Fruit fly (Drosophila melanogaster) whole organism, pupa: ENCODE results near the gene SecCl.

Experiments
- CG10348 ChIP-seq: fragments of 200-800 bp; sonication (Bioruptor generic); IDR thresholded peaks from 2 replicates; pipeline ENCODE4 v1.3.6; 2022; ENCODE audit warnings: missing biosample characterization, missing genetic modification characterization
- CG12605 ChIP-seq: fragments of 200-800 bp; sonication (Bioruptor generic); IDR thresholded peaks from 2 replicates; pipeline ENCODE4 v1.3.6; 2022; ENCODE audit warnings: missing biosample characterization, missing genetic modification characterization
- CG13204 ChIP-seq: fragments of 200-800 bp; sonication (Bioruptor generic); optimal IDR thresholded peaks from 2 replicates; lab custom pipeline; 2018; ENCODE audit warnings: missing biosample characterization, mild to moderate bottlenecking, missing genetic modification characterization, moderate library complexity
- CG14655 ChIP-seq: fragments of 200-800 bp; sonication (Bioruptor generic); optimal IDR thresholded peaks from 3 replicates; lab custom pipeline; 2017; ENCODE audit warnings: mild to moderate bottlenecking, missing biosample characterization, missing genetic modification reagents, missing genetic modification characterization
- CG15710 ChIP-seq: fragments of 200-800 bp; sonication (Bioruptor generic); optimal IDR thresholded peaks from 2 replicates; lab custom pipeline; 2018; ENCODE audit warnings: missing biosample characterization, mild to moderate bottlenecking, missing genetic modification characterization, moderate library complexity
- CG17806 ChIP-seq: fragments of 200-800 bp; sonication (Bioruptor generic); optimal IDR thresholded peaks from 2 replicates; lab custom pipeline; 2018; ENCODE audit warnings: missing biosample characterization, mild to moderate bottlenecking, missing genetic modification characterization, moderate library complexity
- CG32121 ChIP-seq: fragments of 200-800 bp; sonication (Bioruptor generic); IDR thresholded peaks from 2 replicates; pipeline ENCODE4 v1.3.6; 2022; ENCODE audit warnings: missing biosample characterization, missing genetic modification characterization
- CG34367 ChIP-seq: fragments of 200-800 bp; sonication (Bioruptor generic); optimal IDR thresholded peaks from 2 replicates; lab custom pipeline; 2018; ENCODE audit warnings: missing biosample characterization, mild to moderate bottlenecking, missing genetic modification characterization
- CG4496 ChIP-seq: fragments of 200-800 bp; sonication (Bioruptor generic); IDR thresholded peaks from 3 replicates; pipeline ENCODE4 v1.3.6; 2022; ENCODE audit warnings: missing biosample characterization, missing genetic modification characterization
- CG8159 ChIP-seq: fragments of 200-800 bp; sonication (Bioruptor generic); optimal IDR thresholded peaks from 3 replicates; lab custom pipeline; 2018; ENCODE audit warnings: missing biosample characterization, mild to moderate bottlenecking, missing genetic modification characterization, moderate library complexity
- CG8301 ChIP-seq: fragments of 200-800 bp; sonication (Bioruptor generic); optimal IDR thresholded peaks from 2 replicates; lab custom pipeline; 2018; ENCODE audit warnings: missing biosample characterization, mild to moderate bottlenecking, missing genetic modification characterization
- CG9948 ChIP-seq: fragments of 200-800 bp; sonication (Bioruptor generic); optimal IDR thresholded peaks from 2 replicates; lab custom pipeline; 2018; ENCODE audit warnings: missing biosample characterization, mild to moderate bottlenecking, missing genetic modification characterization, moderate library complexity
- D1 ChIP-seq: fragments of 200-800 bp; sonication (Bioruptor generic); optimal IDR thresholded peaks from 2 replicates; lab custom pipeline; 2018; ENCODE audit warnings: missing biosample characterization, mild to moderate bottlenecking, missing genetic modification characterization, moderate library complexity
- EcR ChIP-seq: fragments of 200-800 bp; sonication (Bioruptor generic); optimal IDR thresholded peaks from 3 replicates; lab custom pipeline; 2019; ENCODE audit warnings: missing biosample characterization, missing genetic modification characterization, mild to moderate bottlenecking, moderate library complexity, missing genetic modification reagents
- Ets98B ChIP-seq: fragments of 200-800 bp; sonication (Bioruptor generic); IDR thresholded peaks from 2 replicates; pipeline ENCODE4 v1.3.6; 2022; ENCODE audit warnings: missing biosample characterization, missing genetic modification characterization
- Pif1A ChIP-seq: fragments of 200-800 bp; sonication (Bioruptor generic); optimal IDR thresholded peaks from 3 replicates; lab custom pipeline; 2016; ENCODE audit warnings: missing biosample characterization, missing genetic modification characterization
- Pif1B ChIP-seq: fragments of 200-800 bp; sonication (Bioruptor generic); optimal IDR thresholded peaks from 3 replicates; lab custom pipeline; 2016; ENCODE audit warnings: missing biosample characterization, missing genetic modification characterization
- Snoo ChIP-seq: fragments of 200-800 bp; sonication (Bioruptor generic); optimal IDR thresholded peaks from 3 replicates; lab custom pipeline; 2017; ENCODE audit warnings: missing biosample characterization, mild to moderate bottlenecking, missing genetic modification characterization, inconsistent platforms
- fd96Ca ChIP-seq: fragments of 200-800 bp; sonication (Bioruptor generic); IDR thresholded peaks from 3 replicates; pipeline ENCODE4 v1.3.6; 2022; ENCODE audit warnings: missing biosample characterization, missing genetic modification characterization
- gl ChIP-seq: fragments of 200-800 bp; sonication (Bioruptor generic); optimal IDR thresholded peaks from 2 replicates; lab custom pipeline; 2018; ENCODE audit warnings: missing biosample characterization, mild to moderate bottlenecking, missing genetic modification characterization
- rn ChIP-seq: fragments of 200-800 bp; sonication (Bioruptor generic); IDR thresholded peaks from 2 replicates; pipeline ENCODE4 v1.3.6; 2022; ENCODE audit warnings: missing biosample characterization, missing genetic modification characterization

The SecCl gene

DNA sequence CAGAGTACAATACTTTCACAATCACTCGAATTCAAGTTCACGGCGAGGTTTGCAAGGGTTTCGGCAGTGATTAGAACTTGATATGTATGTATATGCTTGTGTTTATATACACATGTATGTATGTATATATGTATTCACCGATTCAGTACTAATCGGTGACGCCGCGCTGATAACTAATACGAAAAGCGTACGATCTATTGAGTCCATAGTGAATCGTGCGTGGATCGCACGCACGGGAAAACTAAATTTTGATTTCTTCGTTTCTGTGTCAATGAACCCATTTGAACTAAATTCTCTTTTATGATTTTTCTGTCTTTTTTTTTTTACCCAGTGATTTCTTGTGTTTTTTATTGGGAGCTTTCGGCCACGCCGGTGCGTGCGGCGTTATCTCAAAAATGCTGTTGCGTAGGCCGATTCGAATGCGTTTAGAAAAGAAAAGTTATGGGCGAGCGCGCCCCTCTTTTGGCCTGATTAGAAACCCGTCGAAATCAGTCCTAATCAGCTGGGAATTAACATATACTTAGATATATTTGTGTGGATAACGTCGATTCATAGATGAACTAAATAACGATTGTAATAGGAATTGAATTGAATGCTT lies 24.0 kb downstream of the SecCl start:
- TF ChIP-seq Pif1A (GFP tag; lab: Kevin White, UChicago) (no peak), Snoo (no peak), CG9948 (tag; lab: Kevin White, UChicago) (no peak), CG13204 (GFP tag; lab: Kevin White, UChicago) (no peak), CG34367 (tag; lab: Kevin White, UChicago) (no peak), CG4496 (no peak), CG8159 (tag; lab: Kevin White, UChicago) (no peak), CG32121 (GFP tag; lab: Robert Waterston, UW) (no peak), CG12605 (GFP tag; lab: Robert Waterston, UW) (no peak), D1 (tag; lab: Kevin White, UChicago) (no peak), CG17806 (no peak), CG8301 (tag; lab: Kevin White, UChicago) (no peak), rn (GFP tag; lab: Robert Waterston, UW) (no peak), CG10348 (no peak), Ets98B (GFP tag; lab: Robert Waterston, UW) (no peak), CG14655 (GFP tag; lab: Kevin White, UChicago) (no peak), EcR (no peak), Pif1B (GFP tag; lab: Kevin White, UChicago) (no peak)

DNA sequence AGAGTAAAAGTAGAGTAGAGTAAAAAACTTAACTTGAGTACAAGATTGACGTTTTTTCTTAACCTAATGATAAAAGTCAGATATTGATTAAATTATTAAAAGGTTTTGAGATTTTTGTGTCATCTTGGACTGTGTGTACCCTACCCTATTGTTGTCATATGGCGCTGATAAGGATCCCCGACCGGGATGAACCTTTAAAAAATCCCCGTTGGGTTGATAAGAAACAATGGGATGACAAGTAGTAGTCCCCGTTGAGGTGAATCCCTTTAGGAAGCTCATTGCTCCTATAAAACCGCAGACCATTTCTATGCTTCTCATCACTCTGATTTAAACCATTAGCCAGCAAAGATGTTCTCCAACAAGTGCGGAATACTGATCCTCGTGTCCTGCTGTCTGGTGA lies 24.6 kb downstream of the SecCl start, which contains the start of gene edin:
Gene edin (plus strand): TSS at position 340 of the 400 bp plus-strand sequence.
- TF ChIP-seq CG13204 (GFP tag; lab: Kevin White, UChicago), result no peak
- no peak for TF ChIP-seq D1 (tag; lab: Kevin White, UChicago)
- no peak for TF ChIP-seq CG12605 (GFP tag; lab: Robert Waterston, UW)
- TF ChIP-seq CG4496, result no peak

DNA sequence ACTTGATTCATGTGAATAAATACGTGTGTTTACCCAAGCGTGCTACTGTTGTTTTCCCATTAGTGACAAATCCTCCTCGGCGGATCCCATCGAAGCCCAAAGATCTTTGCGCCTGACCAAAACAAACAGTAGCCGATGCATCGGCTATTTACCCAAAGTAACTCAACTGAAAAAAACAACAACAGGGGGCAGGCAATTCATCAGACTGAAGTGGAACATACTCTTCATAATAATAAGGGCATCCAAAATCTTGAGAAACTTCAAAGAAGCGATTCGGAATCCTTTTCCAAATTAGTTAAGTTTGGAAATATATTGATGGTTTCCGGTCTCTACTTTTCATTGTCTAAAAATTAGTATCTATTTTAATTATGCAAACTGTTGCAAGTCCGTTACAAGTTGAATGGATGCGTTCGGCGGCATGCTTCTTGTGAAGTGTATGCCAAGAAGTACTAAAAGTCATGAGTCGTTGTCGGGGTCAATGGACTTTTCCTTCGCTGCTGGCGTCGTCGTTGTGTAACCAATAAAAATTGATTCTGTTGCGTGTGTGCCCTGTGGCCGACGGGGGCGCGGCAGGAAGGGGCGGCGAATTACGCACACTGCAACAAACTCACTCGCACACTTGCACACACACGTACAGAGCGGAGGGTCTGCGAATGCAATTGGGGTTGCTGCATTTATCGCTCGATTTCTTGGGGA lies 25.5 kb downstream of the SecCl start:
- TF ChIP-seq gl (tag; lab: Kevin White, UChicago), result peak; percentile 13
- peak; percentile 73 for TF ChIP-seq CG15710 (tag; lab: Kevin White, UChicago)
- TF ChIP-seq CG10348, result no peak
- peak; percentile 40 for TF ChIP-seq Pif1B (GFP tag; lab: Kevin White, UChicago)
- peak; percentile 68 for TF ChIP-seq Snoo
- peak; percentile 98 for TF ChIP-seq EcR
- TF ChIP-seq CG34367 (tag; lab: Kevin White, UChicago), result peak; percentile 51
- peak; percentile 21; the same call in 1 of the 2 replicates for TF ChIP-seq Ets98B (GFP tag; lab: Robert Waterston, UW)
- TF ChIP-seq CG32121 (GFP tag; lab: Robert Waterston, UW), result 0 out of 2 replicates have a peak, but pooled peaks have one; percentile 27
- TF ChIP-seq fd96Ca (GFP tag; lab: Robert Waterston, UW), result 0 out of 3 replicates have a peak, but pooled peaks have one; percentile 5
- no peak for TF ChIP-seq D1 (tag; lab: Kevin White, UChicago)
- TF ChIP-seq Pif1A (GFP tag; lab: Kevin White, UChicago), result peak; percentile 67
- TF ChIP-seq CG14655 (GFP tag; lab: Kevin White, UChicago), result peak; percentile 58
- peak; percentile 60 for TF ChIP-seq CG9948 (tag; lab: Kevin White, UChicago)
- no peak for TF ChIP-seq CG12605 (GFP tag; lab: Robert Waterston, UW)
- TF ChIP-seq CG8159 (tag; lab: Kevin White, UChicago), result peak; percentile 78
- peak; percentile 58 for TF ChIP-seq CG13204 (GFP tag; lab: Kevin White, UChicago)
- TF ChIP-seq rn (GFP tag; lab: Robert Waterston, UW), result no peak
- TF ChIP-seq CG8301 (tag; lab: Kevin White, UChicago), result peak; percentile 45
- peak; percentile 61; the same call in 2 of the 3 replicates for TF ChIP-seq CG4496
- peak; percentile 64 for TF ChIP-seq CG17806

DNA sequence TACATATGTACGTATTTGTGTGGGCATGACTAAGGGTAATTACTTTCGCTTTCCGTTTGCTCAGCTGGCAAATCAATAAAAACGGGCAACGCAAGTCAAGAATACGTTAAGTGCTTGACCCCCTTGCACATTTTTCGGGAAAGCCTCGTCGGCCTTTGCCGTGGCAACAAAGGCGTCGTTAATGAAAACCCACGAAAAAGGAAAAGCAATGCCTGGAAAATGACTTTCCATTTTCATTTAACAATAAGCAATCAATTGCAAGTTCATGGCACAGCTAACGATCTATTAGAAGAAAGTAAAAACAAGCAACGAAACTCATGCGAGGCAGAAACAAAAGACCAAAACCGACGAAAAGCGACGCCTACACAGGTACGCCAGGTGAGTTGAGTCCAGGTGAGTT lies 26.1 kb downstream of the SecCl start:
- TF ChIP-seq EcR (no peak), Snoo (no peak), CG4496 (no peak), Pif1B (GFP tag; lab: Kevin White, UChicago) (no peak), gl (tag; lab: Kevin White, UChicago) (no peak), CG34367 (tag; lab: Kevin White, UChicago) (no peak), Pif1A (GFP tag; lab: Kevin White, UChicago) (no peak), CG8159 (tag; lab: Kevin White, UChicago) (no peak), CG9948 (tag; lab: Kevin White, UChicago) (no peak), CG8301 (tag; lab: Kevin White, UChicago) (no peak), fd96Ca (GFP tag; lab: Robert Waterston, UW) (no peak), D1 (tag; lab: Kevin White, UChicago) (no peak), CG12605 (GFP tag; lab: Robert Waterston, UW) (no peak), CG10348 (no peak)

DNA sequence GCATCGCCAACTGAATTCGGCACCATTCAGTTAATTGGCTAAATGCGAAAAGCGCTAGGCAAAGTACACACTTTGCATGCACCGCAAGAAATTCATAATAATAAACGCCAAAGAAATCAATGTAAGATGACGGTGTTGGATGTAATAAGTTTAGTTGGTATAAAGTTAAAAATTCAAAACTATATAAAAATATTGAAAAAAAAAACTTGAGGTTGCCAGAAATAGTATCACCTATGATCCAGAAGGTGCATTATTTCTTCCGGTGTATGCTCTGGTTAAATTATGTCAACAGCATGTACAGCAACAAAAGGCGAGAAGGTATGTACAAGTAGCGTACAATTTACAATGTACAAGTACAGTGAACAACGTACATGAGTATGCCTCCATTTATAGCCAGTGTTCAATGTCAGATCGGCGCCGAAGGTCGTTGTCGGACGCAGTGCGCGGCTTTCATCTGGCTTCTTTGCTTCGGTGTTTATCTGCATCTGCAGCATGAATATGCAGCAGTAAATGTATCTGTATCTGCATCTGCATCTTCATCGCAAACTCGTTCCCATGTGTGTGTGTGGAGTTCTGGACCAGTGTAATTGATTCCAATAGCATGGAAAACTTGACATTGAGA lies 27.1 kb downstream of the SecCl start:
- peak; percentile 83 for TF ChIP-seq CG14655 (GFP tag; lab: Kevin White, UChicago)
- TF ChIP-seq CG12605 (GFP tag; lab: Robert Waterston, UW), result 0 out of 2 replicates have a peak, but pooled peaks have one; percentile 51
- peak; percentile 81 for TF ChIP-seq CG34367 (tag; lab: Kevin White, UChicago)
- TF ChIP-seq CG10348, result no peak
- TF ChIP-seq CG32121 (GFP tag; lab: Robert Waterston, UW), result peak; percentile 73
- TF ChIP-seq CG17806, result peak; percentile 89
- peak; percentile 40 for TF ChIP-seq CG13204 (GFP tag; lab: Kevin White, UChicago)
- TF ChIP-seq Pif1A (GFP tag; lab: Kevin White, UChicago), result peak; percentile 86
- peak; percentile 58 for TF ChIP-seq rn (GFP tag; lab: Robert Waterston, UW)
- TF ChIP-seq CG15710 (tag; lab: Kevin White, UChicago), result peak; percentile 85
- peak; percentile 81 for TF ChIP-seq Pif1B (GFP tag; lab: Kevin White, UChicago)
- TF ChIP-seq CG9948 (tag; lab: Kevin White, UChicago), result peak; percentile 88
- peak; percentile 73 for TF ChIP-seq D1 (tag; lab: Kevin White, UChicago)
- TF ChIP-seq Ets98B (GFP tag; lab: Robert Waterston, UW), result peak; percentile 56
- TF ChIP-seq EcR, result peak; percentile 84
- peak; percentile 48 for TF ChIP-seq gl (tag; lab: Kevin White, UChicago)
- TF ChIP-seq CG4496, result peak; percentile 87
- TF ChIP-seq CG8301 (tag; lab: Kevin White, UChicago), result peak; percentile 65
- TF ChIP-seq Snoo, result peak; percentile 45
- peak; percentile 90 for TF ChIP-seq CG8159 (tag; lab: Kevin White, UChicago)
- TF ChIP-seq fd96Ca (GFP tag; lab: Robert Waterston, UW), result no peak; the same call in 1 of the 3 replicates
